Worm (Caenorhabditis elegans) whole organism, L4 larva: ENCODE results near the gene F07A11.4.

ENCODE experiments used
- D1046.2 ChIP-seq: fragments of 200-800 bp; sonication (Bioruptor generic); IDR thresholded peaks from 2 replicates; pipeline ENCODE4 v1.3.6; 2022; ENCODE audit warnings: missing genetic modification characterization, missing compliant biosample characterization
- F37D6.2 ChIP-seq: sonication (generic microtip); optimal IDR thresholded peaks from 2 replicates; lab custom pipeline; 2016; ENCODE audit warnings: mild to moderate bottlenecking, missing genetic modification characterization, missing compliant biosample characterization
- T20F7.1 ChIP-seq: fragments of 200-800 bp; sonication (Bioruptor generic); optimal IDR thresholded peaks from 2 replicates; lab custom pipeline; 2018; ENCODE audit warnings: mild to moderate bottlenecking, missing genetic modification characterization, missing compliant biosample characterization
- Y105C5A.15 ChIP-seq: fragments of 200-800 bp; sonication (Bioruptor generic); IDR thresholded peaks from 2 replicates; pipeline ENCODE4 v1.3.6; 2022; ENCODE audit warnings: missing genetic modification characterization, missing compliant biosample characterization
- aha-1 ChIP-seq: fragments of 150-350 bp; peaks from one replicate; lab custom pipeline; 2014; ENCODE audit warnings: missing biosample characterization, missing genetic modification characterization
- ama-1 ChIP-seq: fragments of 150-350 bp; optimal IDR thresholded peaks from 2 replicates; lab custom pipeline; 2014; ENCODE audit warnings: inconsistent platforms, mixed read lengths
- ceh-20 ChIP-seq: fragments of 200-800 bp; sonication (Bioruptor generic); IDR thresholded peaks from 2 replicates; pipeline ENCODE4 v1.3.6; 2022; ENCODE audit warnings: missing genetic modification reagents, missing genetic modification characterization, missing compliant biosample characterization
- ces-1 ChIP-seq: fragments of 150-350 bp; sonication (generic microtip); optimal IDR thresholded peaks from 4 replicates; lab custom pipeline; 2014; ENCODE audit warnings: missing biosample characterization, missing genetic modification reagents, missing genetic modification characterization
- cey-2 ChIP-seq: sonication (generic microtip); optimal IDR thresholded peaks from 3 replicates; lab custom pipeline; 2017; ENCODE audit warnings: missing genetic modification characterization, mild to moderate bottlenecking, missing compliant biosample characterization, antibody characterized with exemption, borderline replicate concordance; ENCODE audit not compliant: insufficient read depth
- ctbp-1 ChIP-seq: fragments of 200-800 bp; sonication (Bioruptor generic); IDR thresholded peaks from 2 replicates; pipeline ENCODE4 v1.3.6; 2022; ENCODE audit warnings: missing genetic modification reagents, missing genetic modification characterization, missing compliant biosample characterization
- daf-16 ChIP-seq, 3 experiments: sonication (generic microtip); optimal IDR thresholded peaks; 2 replicates each; lab custom pipeline; 2016 to 2017; ENCODE audit warnings: missing genetic modification characterization in 3 of 3, missing genetic modification reagents in 3 of 3, mild to moderate bottlenecking in 2 of 3, missing compliant biosample characterization in 2 of 3, missing biosample characterization in 1 of 3, moderate library complexity in 1 of 3
- dmd-6 ChIP-seq: fragments of 200-800 bp; sonication (Bioruptor generic); IDR thresholded peaks from 2 replicates; pipeline ENCODE4 v1.3.6; 2022; ENCODE audit warnings: missing genetic modification reagents, missing genetic modification characterization, missing compliant biosample characterization
- dve-1 ChIP-seq: sonication (generic microtip); optimal IDR thresholded peaks from 2 replicates; lab custom pipeline; 2017; ENCODE audit warnings: antibody characterized with exemption, mild to moderate bottlenecking, missing genetic modification characterization, missing compliant biosample characterization; ENCODE audit not compliant: insufficient read depth
- egl-43 ChIP-seq: fragments of 200-800 bp; sonication (Bioruptor generic); IDR thresholded peaks from 2 replicates; pipeline ENCODE4 v1.3.6; 2022; ENCODE audit warnings: missing genetic modification reagents, missing genetic modification characterization, missing compliant biosample characterization
- fkh-10 ChIP-seq: fragments of 150-350 bp; optimal IDR thresholded peaks from 2 replicates; lab custom pipeline; 2014; ENCODE audit warnings: missing biosample characterization, missing genetic modification reagents, missing genetic modification characterization
- hif-1 ChIP-seq, 2 experiments: sonication (generic microtip); optimal IDR thresholded peaks; 2 replicates each; lab custom pipeline; 2016 to 2017; ENCODE audit warnings: missing compliant biosample characterization in 2 of 2, missing genetic modification characterization in 2 of 2, missing genetic modification reagents in 2 of 2, missing genotype in 2 of 2, mild to moderate bottlenecking in 1 of 2
- hlh-11 ChIP-seq: fragments of 200-800 bp; sonication (Bioruptor generic); optimal IDR thresholded peaks from 2 replicates; lab custom pipeline; 2018; ENCODE audit warnings: mild to moderate bottlenecking, missing genetic modification characterization, missing compliant biosample characterization
- hlh-30 ChIP-seq: sonication (generic microtip); optimal IDR thresholded peaks from 2 replicates; lab custom pipeline; 2017; ENCODE audit warnings: antibody characterized with exemption, mild to moderate bottlenecking, missing genetic modification characterization, missing compliant biosample characterization; ENCODE audit not compliant: insufficient read depth
- hmg-1.1 ChIP-seq: fragments of 200-800 bp; sonication (Bioruptor generic); IDR thresholded peaks from 2 replicates; pipeline ENCODE4 v1.3.6; 2022; ENCODE audit warnings: missing genetic modification reagents, missing genetic modification characterization, missing compliant biosample characterization
- lsy-2 ChIP-seq, 2 experiments: fragments of 150-350 bp in 1 of 2; sonication (generic microtip) in 1 of 2; optimal IDR thresholded peaks; 2 replicates each; lab custom pipeline; 2014 to 2017; ENCODE audit warnings: missing biosample characterization in 2 of 2, missing genetic modification characterization in 2 of 2
- mdl-1 ChIP-seq, 2 experiments: fragments of 150-350 bp in 1 of 2; sonication (generic microtip) in 1 of 2; optimal IDR thresholded peaks; 2 replicates each; lab custom pipeline; 2014 to 2017; ENCODE audit warnings: missing biosample characterization in 2 of 2, missing genetic modification characterization in 2 of 2
- mep-1 ChIP-seq: fragments of 150-350 bp; sonication (generic microtip); optimal IDR thresholded peaks from 3 replicates; lab custom pipeline; 2014; ENCODE audit warnings: missing biosample characterization, missing genetic modification characterization
- mes-2 ChIP-seq: sonication (generic microtip); optimal IDR thresholded peaks from 2 replicates; lab custom pipeline; 2016; ENCODE audit warnings: missing genotype, mild to moderate bottlenecking, missing genetic modification characterization, missing compliant biosample characterization; ENCODE audit not compliant: poor library complexity, severe bottlenecking
- nhr-10 ChIP-seq: fragments of 150-350 bp; optimal IDR thresholded peaks from 2 replicates; lab custom pipeline; 2014; ENCODE audit warnings: missing biosample characterization, missing genetic modification characterization
- nhr-76 ChIP-seq: fragments of 150-350 bp; optimal IDR thresholded peaks from 2 replicates; lab custom pipeline; 2014; ENCODE audit warnings: missing biosample characterization, missing genetic modification characterization
- pha-4 ChIP-seq, 2 experiments: fragments of 150-350 bp in 1 of 2; fragments of 200-800 bp in 1 of 2; sonication (Bioruptor generic) in 1 of 2; IDR thresholded peaks in 1 of 2; optimal IDR thresholded peaks in 1 of 2; 2 replicates each; pipeline versions ENCODE4 v1.3.6 to Lab custom; 2014 to 2022; ENCODE audit warnings: missing genetic modification characterization in 2 of 2, missing genetic modification reagents in 2 of 2, missing biosample characterization in 1 of 2, missing compliant biosample characterization in 1 of 2
- rbr-2 ChIP-seq: sonication (generic microtip); optimal IDR thresholded peaks from 2 replicates; lab custom pipeline; 2016; ENCODE audit warnings: missing genotype, missing genetic modification characterization, missing compliant biosample characterization
- sdz-12 ChIP-seq: fragments of 200-800 bp; sonication (Bioruptor generic); optimal IDR thresholded peaks from 2 replicates; lab custom pipeline; 2018; ENCODE audit warnings: mild to moderate bottlenecking, missing genetic modification characterization, missing compliant biosample characterization
- skn-1 ChIP-seq: fragments of 150-350 bp; optimal IDR thresholded peaks from 2 replicates; lab custom pipeline; 2014; ENCODE audit warnings: missing biosample characterization, missing genetic modification characterization
- snpc-1.2 ChIP-seq: fragments of 200-800 bp; sonication (Bioruptor generic); IDR thresholded peaks from 2 replicates; pipeline ENCODE4 v1.3.6; 2022; ENCODE audit warnings: missing genetic modification reagents, missing genetic modification characterization, missing compliant biosample characterization
- spr-3 ChIP-seq: fragments of 200-800 bp; sonication (Bioruptor generic); optimal IDR thresholded peaks from 2 replicates; lab custom pipeline; 2018; ENCODE audit warnings: mild to moderate bottlenecking, missing genetic modification characterization, missing compliant biosample characterization
- tag-97 ChIP-seq: fragments of 200-800 bp; sonication (Bioruptor generic); IDR thresholded peaks from 2 replicates; pipeline ENCODE4 v1.3.6; 2022; ENCODE audit warnings: missing genetic modification characterization, missing compliant biosample characterization
- zip-11 ChIP-seq: fragments of 200-800 bp; sonication (Bioruptor generic); IDR thresholded peaks from 2 replicates; pipeline ENCODE4 v1.3.6; 2022; ENCODE audit warnings: missing genetic modification characterization, missing compliant biosample characterization

F07A11.4 gene

DNA sequence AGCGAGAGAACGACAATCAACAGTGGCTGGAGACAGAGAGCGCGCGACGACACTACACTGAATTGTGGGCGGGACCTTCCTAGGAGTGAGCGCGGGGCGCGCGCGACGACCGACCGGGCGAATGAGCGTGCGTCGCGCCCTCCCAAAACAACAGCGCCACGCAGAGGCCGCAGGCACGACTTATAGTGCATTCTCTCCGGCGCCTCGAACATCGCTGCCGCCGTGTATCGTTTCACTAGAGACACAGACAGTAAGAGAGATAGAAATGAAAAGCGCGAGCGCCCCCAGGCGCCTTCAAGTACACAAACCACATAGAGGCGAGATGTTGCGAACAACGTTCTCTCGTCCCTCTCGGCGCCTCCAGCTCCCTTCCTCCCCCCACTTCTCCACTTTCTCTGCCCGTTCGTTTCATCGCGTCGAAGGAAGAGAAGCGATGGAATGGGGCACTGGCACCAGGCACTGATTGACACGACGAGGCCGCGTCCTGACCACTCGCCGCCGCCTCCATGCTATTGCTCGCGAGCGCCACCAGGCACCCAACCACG is 19.2 kb downstream of the F07A11.4 start (continued):
- no peak for TF ChIP-seq cey-2 (tag; lab: Kevin White, UChicago)
- TF ChIP-seq ceh-20, result peak; percentile 66
- peak; percentile 95 for TF ChIP-seq mep-1
- TF ChIP-seq ctbp-1, result peak; percentile 81
- TF ChIP-seq fkh-10 (GFP tag; lab: Kevin White, UChicago), result peak; percentile 21

DNA sequence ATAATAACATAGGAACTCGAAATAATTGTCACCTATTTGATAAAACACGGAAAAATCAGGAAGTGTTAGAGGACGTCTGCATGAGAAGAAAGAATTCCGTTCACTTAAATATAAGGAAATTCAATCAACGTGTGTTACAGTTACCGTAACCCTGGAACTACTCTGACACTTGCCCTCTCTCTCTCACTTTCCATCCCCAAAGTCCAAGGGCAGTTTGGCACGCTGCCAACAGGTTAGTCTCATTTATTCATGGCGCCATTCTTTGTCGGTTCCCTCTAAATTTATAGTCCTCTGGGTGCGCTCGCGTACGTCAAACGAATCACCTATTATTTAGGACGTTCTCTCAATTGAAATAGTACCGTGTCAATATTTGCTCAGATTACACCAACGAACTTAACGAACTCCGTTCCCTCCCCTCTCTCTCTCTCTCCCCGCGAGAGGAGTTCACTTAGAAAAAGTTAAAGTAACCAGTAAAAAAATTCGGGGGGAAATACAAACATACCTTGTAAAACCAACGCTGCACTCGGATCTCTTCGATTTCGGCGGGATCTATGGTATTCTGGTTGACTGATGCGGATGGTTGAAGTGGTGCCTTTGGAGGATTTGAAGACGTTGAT is 19.9 kb downstream of the F07A11.4 start:
- TF ChIP-seq ceh-20 (no peak), tag-97 (no peak), mdl-1 (tag; optimal IDR thresholded peaks at IDR 0.05; lab: Kevin White, UChicago) (no peak), skn-1 (tag; lab: Kevin White, UChicago) (no peak), pha-4 (GFP tag; IDR thresholded peaks at IDR 0.05; lab: Robert Waterston, UW) (no peak), pha-4 (tag; optimal IDR thresholded peaks at IDR 0.05; lab: Kevin White, UChicago) (peak; percentile 56), zip-11 (GFP tag; lab: Robert Waterston, UW) (no peak), ama-1 (lab: Kevin White, UChicago) (no peak), lsy-2 (tag; optimal IDR thresholded peaks at IDR 0.05; lab: Kevin White, UChicago) (peak in 1 of 2 experiments; percentile 1)
- TF ChIP-seq, all 104 proteins: peak for 2

DNA sequence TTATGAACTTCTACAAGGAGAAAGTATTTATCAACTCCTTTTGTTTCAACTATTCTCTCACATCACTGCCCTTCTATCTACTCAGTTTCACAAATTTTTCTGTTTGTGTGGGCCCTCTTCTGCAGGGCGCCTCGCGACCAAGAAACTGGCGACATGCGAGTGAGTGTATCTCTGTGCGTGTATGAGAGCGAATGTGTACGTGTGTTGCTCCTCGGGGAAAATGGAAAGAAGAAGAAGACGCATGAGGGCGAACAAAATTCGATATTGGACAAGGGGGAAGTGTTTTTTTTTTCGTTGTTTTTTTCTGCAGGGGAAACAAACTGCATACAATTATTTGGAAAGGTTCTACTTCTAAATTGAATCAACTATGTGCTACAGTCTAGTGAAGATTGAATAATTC is 20.8 kb downstream of the F07A11.4 start:
- TF ChIP-seq hmg-1.1 (GFP tag; lab: Robert Waterston, UW) (peak; percentile 51), nhr-76 (tag; lab: Kevin White, UChicago) (no peak), hif-1 (tag; optimal IDR thresholded peaks at IDR 0.05; lab: Kevin White, UChicago) (peak in 1 of 2 experiments; percentile 18), spr-3 (GFP tag; lab: Kevin White, UChicago) (no peak), hlh-11 (tag; lab: Kevin White, UChicago) (peak; percentile 7), rbr-2 (peak; percentile 43), D1046.2 (no peak), dve-1 (peak; percentile 19), mdl-1 (tag; optimal IDR thresholded peaks at IDR 0.05; lab: Kevin White, UChicago) (peak in 1 of 2 experiments; percentile 55), hlh-30 (peak; percentile 46), nhr-10 (tag; lab: Kevin White, UChicago) (no peak), Y105C5A.15 (GFP tag; lab: Robert Waterston, UW) (no peak), dmd-6 (no peak), fkh-10 (GFP tag; lab: Kevin White, UChicago) (peak; percentile 14), aha-1 (tag; lab: Kevin White, UChicago) (peak; percentile 26), sdz-12 (GFP tag; lab: Kevin White, UChicago) (no peak), daf-16 (GFP tag; optimal IDR thresholded peaks at IDR 0.05; lab: Kevin White, UChicago) (peak in 1 of 2 experiments; percentile 11), daf-16 (tag; optimal IDR thresholded peaks at IDR 0.05; lab: Kevin White, UChicago) (no peak), F37D6.2 (tag; lab: Kevin White, UChicago) (no peak), T20F7.1 (GFP tag; lab: Kevin White, UChicago) (no peak), ces-1 (GFP tag; lab: Kevin White, UChicago) (peak; percentile 27), snpc-1.2 (no peak), mes-2 (tag; lab: Kevin White, UChicago) (peak; percentile 7), lsy-2 (tag; optimal IDR thresholded peaks at IDR 0.05; lab: Kevin White, UChicago) (peak in 1 of 2 experiments; percentile 37), egl-43 (GFP tag; lab: Robert Waterston, UW) (0 out of 2 replicates have a peak, but pooled peaks have one; percentile 12)
